Fruit fly (Drosophila melanogaster) whole organism, embryonic: ENCODE measurements around the gene vito.

Experiments
- Abd-B ChIP-seq: fragments of 200-800 bp; sonication (Bioruptor generic); optimal IDR thresholded peaks from 2 replicates; lab custom pipeline; 2018; ENCODE audit warnings: missing biosample characterization, mild to moderate bottlenecking, missing genetic modification characterization, moderate library complexity
- Bteb2 ChIP-seq: fragments of 200-800 bp; sonication (Bioruptor generic); optimal IDR thresholded peaks from 2 replicates; lab custom pipeline; 2016; ENCODE audit warnings: missing biosample characterization, missing genetic modification characterization
- CG10431 ChIP-seq: fragments of 200-800 bp; sonication (Bioruptor generic); optimal IDR thresholded peaks from 3 replicates; lab custom pipeline; 2018; ENCODE audit warnings: missing biosample characterization, mild to moderate bottlenecking, missing genetic modification characterization
- CG10543 ChIP-seq: fragments of 200-800 bp; sonication (Bioruptor generic); optimal IDR thresholded peaks from 3 replicates; lab custom pipeline; 2017; ENCODE audit warnings: missing biosample characterization, mild to moderate bottlenecking, missing genetic modification characterization, moderate library complexity
- CG11085 ChIP-seq: fragments of 200-800 bp; sonication (Bioruptor generic); IDR thresholded peaks from 2 replicates; pipeline ENCODE4 v1.3.6; 2022; ENCODE audit warnings: missing biosample characterization, missing genetic modification characterization
- CG11093 ChIP-seq: fragments of 200-800 bp; sonication (Bioruptor generic); IDR thresholded peaks from 3 replicates; pipeline ENCODE4 v1.3.6; 2022; ENCODE audit warnings: missing biosample characterization, missing genetic modification characterization
- CG11504 ChIP-seq: fragments of 200-800 bp; sonication (Bioruptor generic); optimal IDR thresholded peaks from 3 replicates; lab custom pipeline; 2019; ENCODE audit warnings: missing biosample characterization, mild to moderate bottlenecking, missing genetic modification characterization, moderate library complexity
- CG12071 ChIP-seq: fragments of 200-800 bp; sonication (Bioruptor generic); optimal IDR thresholded peaks from 3 replicates; lab custom pipeline; 2018; ENCODE audit warnings: missing biosample characterization, mild to moderate bottlenecking, missing genetic modification characterization
- CG12104 ChIP-seq: fragments of 200-800 bp; sonication (Bioruptor generic); optimal IDR thresholded peaks from 3 replicates; lab custom pipeline; 2016; ENCODE audit warnings: missing biosample characterization, missing genetic modification characterization
- CG12219 ChIP-seq: fragments of 200-800 bp; sonication (Bioruptor generic); optimal IDR thresholded peaks from 3 replicates; lab custom pipeline; 2018; ENCODE audit warnings: missing biosample characterization, mild to moderate bottlenecking, missing genetic modification characterization
- CG12299 ChIP-seq: fragments of 200-800 bp; sonication (Bioruptor generic); optimal IDR thresholded peaks from 2 replicates; lab custom pipeline; 2018; ENCODE audit warnings: missing biosample characterization, mild to moderate bottlenecking, missing genetic modification characterization
- CG15011 ChIP-seq: fragments of 200-800 bp; sonication (Bioruptor generic); optimal IDR thresholded peaks from 3 replicates; lab custom pipeline; 2018; ENCODE audit warnings: missing biosample characterization, mild to moderate bottlenecking, missing genetic modification characterization
- CG16813 ChIP-seq: fragments of 200-800 bp; sonication (Bioruptor generic); IDR thresholded peaks from 3 replicates; pipeline ENCODE4 v1.3.6; 2022; ENCODE audit warnings: missing biosample characterization, missing genetic modification characterization; ENCODE audit not compliant: partially characterized antibody
- CG17359 ChIP-seq: fragments of 200-800 bp; sonication (Bioruptor generic); optimal IDR thresholded peaks from 3 replicates; lab custom pipeline; 2018; ENCODE audit warnings: missing biosample characterization, mild to moderate bottlenecking, missing genetic modification characterization, moderate library complexity
- CG31224 ChIP-seq: fragments of 200-800 bp; sonication (Bioruptor generic); IDR thresholded peaks from 2 replicates; pipeline ENCODE4 v1.3.6; 2022; ENCODE audit warnings: missing biosample characterization, missing genetic modification characterization
- CG31441 ChIP-seq: fragments of 200-800 bp; sonication (Bioruptor generic); IDR thresholded peaks from 2 replicates; pipeline ENCODE4 v1.3.6; 2022; ENCODE audit warnings: missing biosample characterization, missing genetic modification characterization
- CG32767 ChIP-seq: fragments of 200-800 bp; sonication (Bioruptor generic); IDR thresholded peaks from 2 replicates; pipeline ENCODE4 v1.3.6; 2022; ENCODE audit warnings: missing biosample characterization, missing genetic modification characterization
- CG3407 ChIP-seq: fragments of 200-800 bp; sonication (Bioruptor generic); optimal IDR thresholded peaks from 2 replicates; lab custom pipeline; 2018; ENCODE audit warnings: missing biosample characterization, mild to moderate bottlenecking, missing genetic modification characterization
- CG9609 ChIP-seq: fragments of 200-800 bp; sonication (Bioruptor generic); optimal IDR thresholded peaks from 3 replicates; lab custom pipeline; 2016; ENCODE audit warnings: missing biosample characterization, missing genetic modification characterization
- CkIIα-i1 ChIP-seq: fragments of 200-800 bp; sonication (Bioruptor generic); IDR thresholded peaks from 2 replicates; pipeline ENCODE4 v1.3.6; 2022; ENCODE audit warnings: missing biosample characterization, missing genetic modification characterization
- Dad ChIP-seq: fragments of 200-800 bp; sonication (Bioruptor generic); optimal IDR thresholded peaks from 3 replicates; lab custom pipeline; 2016; ENCODE audit warnings: missing biosample characterization, missing genetic modification characterization
- GATAe ChIP-seq: fragments of 200-800 bp; sonication (Bioruptor generic); conservative IDR thresholded peaks from 2 replicates; pipeline ENCODE4 v1.3.6; 2022; ENCODE audit warnings: missing biosample characterization, missing genetic modification characterization
- HLHmδ ChIP-seq: fragments of 200-800 bp; sonication (Bioruptor generic); optimal IDR thresholded peaks from 2 replicates; lab custom pipeline; 2018; ENCODE audit warnings: missing biosample characterization, mild to moderate bottlenecking, missing genetic modification characterization, moderate library complexity
- Hey ChIP-seq: fragments of 200-800 bp; sonication (Bioruptor generic); optimal IDR thresholded peaks from 3 replicates; lab custom pipeline; 2018; ENCODE audit warnings: missing biosample characterization, mild to moderate bottlenecking, missing genetic modification characterization
- Nf-YA ChIP-seq: fragments of 200-800 bp; sonication (Bioruptor generic); IDR thresholded peaks from 2 replicates; pipeline ENCODE4 v1.3.6; 2022; ENCODE audit warnings: missing biosample characterization, missing genetic modification characterization
- Opbp ChIP-seq: fragments of 200-800 bp; sonication (Bioruptor generic); IDR thresholded peaks from 3 replicates; pipeline ENCODE4 v1.3.6; 2022; ENCODE audit warnings: missing biosample characterization, missing genetic modification characterization; ENCODE audit not compliant: partially characterized antibody
- Pdp1 ChIP-seq, 2 experiments: fragments of 200-800 bp; sonication (Bioruptor generic); optimal IDR thresholded peaks; 3 replicates each; lab custom pipeline; 2016; ENCODE audit warnings: missing biosample characterization in 2 of 2, missing genetic modification characterization in 2 of 2, mild to moderate bottlenecking in 1 of 2, moderate library complexity in 1 of 2
- Ptx1 ChIP-seq: fragments of 200-800 bp; sonication (Bioruptor generic); IDR thresholded peaks from 2 replicates; pipeline ENCODE4 v1.3.6; 2022; ENCODE audit warnings: missing biosample characterization, missing genetic modification characterization
- Rx ChIP-seq: fragments of 200-800 bp; sonication (Bioruptor generic); IDR thresholded peaks from 2 replicates; pipeline ENCODE4 v1.3.6; 2022; ENCODE audit warnings: missing biosample characterization, missing genetic modification characterization
- Scr ChIP-seq: fragments of 200-800 bp; sonication (Bioruptor generic); IDR thresholded peaks from 2 replicates; pipeline ENCODE4 v1.3.6; 2022; ENCODE audit warnings: missing biosample characterization, missing genetic modification characterization; ENCODE audit not compliant: partially characterized antibody
- Side ChIP-seq: fragments of 200-800 bp; sonication (Bioruptor generic); optimal IDR thresholded peaks from 2 replicates; lab custom pipeline; 2016; ENCODE audit warnings: missing biosample characterization, missing genetic modification characterization
- Sry-β ChIP-seq: fragments of 200-800 bp; sonication (Bioruptor generic); optimal IDR thresholded peaks from 2 replicates; lab custom pipeline; 2018; ENCODE audit warnings: missing biosample characterization, mild to moderate bottlenecking, missing genetic modification characterization, moderate library complexity
- TFAM ChIP-seq: fragments of 200-800 bp; sonication (Bioruptor generic); optimal IDR thresholded peaks from 2 replicates; lab custom pipeline; 2017; ENCODE audit warnings: missing biosample characterization, missing genetic modification characterization, inconsistent platforms
- ab ChIP-seq: fragments of 200-800 bp; sonication (Bioruptor generic); optimal IDR thresholded peaks from 2 replicates; lab custom pipeline; 2016; ENCODE audit warnings: missing biosample characterization, missing genetic modification characterization
- cato ChIP-seq: fragments of 200-800 bp; sonication (Bioruptor generic); optimal IDR thresholded peaks from 2 replicates; lab custom pipeline; 2016; ENCODE audit warnings: missing biosample characterization, missing genetic modification characterization, borderline replicate concordance
- crc ChIP-seq: fragments of 200-800 bp; sonication (Bioruptor generic); optimal IDR thresholded peaks from 2 replicates; lab custom pipeline; 2016; ENCODE audit warnings: missing biosample characterization, missing genetic modification characterization
- croc ChIP-seq: fragments of 200-800 bp; sonication (Bioruptor generic); conservative IDR thresholded peaks from 3 replicates; pipeline ENCODE4 v1.3.6; 2022; ENCODE audit warnings: missing biosample characterization, missing genetic modification characterization
- gfzf ChIP-seq: fragments of 200-800 bp; sonication (Bioruptor generic); optimal IDR thresholded peaks from 2 replicates; lab custom pipeline; 2016; ENCODE audit warnings: missing biosample characterization, mild to moderate bottlenecking, missing genetic modification characterization, moderate library complexity
- insv ChIP-seq, 2 experiments: fragments of 200-800 bp; sonication (Bioruptor generic); optimal IDR thresholded peaks; 3 replicates each; lab custom pipeline; 2016 to 2018; ENCODE audit warnings: missing biosample characterization in 2 of 2, missing genetic modification characterization in 2 of 2
- klu ChIP-seq: fragments of 200-800 bp; sonication (Bioruptor generic); IDR thresholded peaks from 2 replicates; pipeline ENCODE4 v1.3.6; 2022; ENCODE audit warnings: missing biosample characterization, missing genetic modification characterization
- mld ChIP-seq: fragments of 200-800 bp; sonication (Bioruptor generic); IDR thresholded peaks from 3 replicates; pipeline ENCODE4 v1.3.6; 2022; ENCODE audit warnings: missing biosample characterization, missing genetic modification characterization; ENCODE audit not compliant: partially characterized antibody
- oc ChIP-seq: fragments of 200-800 bp; sonication (Bioruptor generic); optimal IDR thresholded peaks from 2 replicates; lab custom pipeline; 2018; ENCODE audit warnings: missing biosample characterization, mild to moderate bottlenecking, missing genetic modification characterization, moderate library complexity
- pfk ChIP-seq: fragments of 200-800 bp; sonication (Bioruptor generic); optimal IDR thresholded peaks from 2 replicates; lab custom pipeline; 2018; ENCODE audit warnings: missing biosample characterization, mild to moderate bottlenecking, missing genetic modification characterization, moderate library complexity
- sens ChIP-seq: fragments of 200-800 bp; sonication (Bioruptor generic); peaks from one replicate; lab custom pipeline; 2016; ENCODE audit warnings: missing biosample characterization, missing genetic modification characterization
- so ChIP-seq: fragments of 200-800 bp; sonication (Bioruptor generic); IDR thresholded peaks from 3 replicates; pipeline ENCODE4 v1.3.6; 2022; ENCODE audit warnings: missing biosample characterization, missing genetic modification characterization
- tio ChIP-seq: fragments of 200-800 bp; sonication (Bioruptor generic); optimal IDR thresholded peaks from 2 replicates; lab custom pipeline; 2017; ENCODE audit warnings: missing biosample characterization, missing genetic modification characterization, inconsistent platforms
- unc-4 ChIP-seq: fragments of 200-800 bp; sonication (Bioruptor generic); IDR thresholded peaks from 2 replicates; pipeline ENCODE4 v1.3.6; 2022; ENCODE audit warnings: missing biosample characterization, missing genetic modification characterization; ENCODE audit not compliant: partially characterized antibody
- unpg ChIP-seq: fragments of 200-800 bp; sonication (Bioruptor generic); optimal IDR thresholded peaks from 3 replicates; lab custom pipeline; 2018; ENCODE audit warnings: missing biosample characterization, mild to moderate bottlenecking, missing genetic modification characterization, moderate library complexity
- wek ChIP-seq: fragments of 200-800 bp; sonication (Bioruptor generic); optimal IDR thresholded peaks from 3 replicates; lab custom pipeline; 2018; ENCODE audit warnings: missing biosample characterization, mild to moderate bottlenecking, missing genetic modification characterization, moderate library complexity

vito gene

DNA sequence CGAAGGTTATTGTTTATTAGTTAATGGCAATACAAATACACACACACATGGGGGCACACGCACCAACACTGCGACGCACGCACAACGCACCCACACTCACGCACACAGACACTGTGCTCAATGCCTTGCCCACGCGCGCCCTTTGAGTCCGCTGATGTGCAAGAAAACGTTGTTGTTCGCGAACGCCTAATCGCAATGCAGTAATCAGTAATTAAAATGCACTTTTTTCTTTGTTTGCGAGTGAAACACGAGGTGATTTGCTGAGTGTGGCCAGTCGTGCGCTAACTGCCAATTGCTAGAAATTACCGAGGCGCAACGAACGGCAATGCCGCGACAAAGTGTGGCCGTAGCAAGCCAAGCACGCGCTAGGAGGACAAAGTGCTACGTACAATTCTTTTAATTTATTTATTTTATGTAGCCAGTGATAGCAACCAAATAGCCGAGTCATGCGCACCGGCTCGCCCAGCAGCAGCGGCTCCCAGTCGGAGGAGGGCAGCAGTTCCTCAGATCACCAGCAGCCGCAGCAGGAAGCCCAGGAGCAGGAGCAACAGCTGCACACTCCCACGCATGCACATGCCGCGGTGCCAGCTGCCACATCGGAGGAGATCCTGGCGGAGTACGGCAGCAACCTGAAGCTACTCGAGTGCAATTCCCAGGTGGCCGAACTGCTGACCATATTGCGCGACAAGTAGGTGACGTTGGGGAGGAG, 33.7 kb upstream of the vito start, which contains the start of the genes S6k and kri (continued):
- TF ChIP-seq Abd-B (no peak), CG11093 (no peak), wek (peak; percentile 17), Bteb2 (GFP tag; lab: Kevin White, UChicago) (no peak), Side (GFP tag; lab: Kevin White, UChicago) (no peak), CG11085 (GFP tag; lab: Robert Waterston, UW) (no peak), oc (tag; lab: Kevin White, UChicago) (no peak), TFAM (GFP tag; lab: Kevin White, UChicago) (no peak), ab (GFP tag; lab: Kevin White, UChicago) (no peak), CG11504 (tag; lab: Kevin White, UChicago) (peak; percentile 30), pfk (GFP tag; lab: Kevin White, UChicago) (no peak), CG12299 (tag; lab: Kevin White, UChicago) (peak; percentile 62), Ptx1 (GFP tag; lab: Robert Waterston, UW) (no peak), insv (GFP tag; optimal IDR thresholded peaks at IDR 0.05; lab: Kevin White, UChicago) (no peak), Dad (GFP tag; lab: Kevin White, UChicago) (peak; percentile 45), Rx (GFP tag; lab: Robert Waterston, UW) (no peak), CG10431 (GFP tag; lab: Kevin White, UChicago) (no peak), CG16813 (GFP tag; lab: Robert Waterston, UW) (no peak), Scr (GFP tag; lab: Robert Waterston, UW) (0 out of 2 replicates have a peak, but pooled peaks have one; percentile 18), mld (GFP tag; lab: Robert Waterston, UW) (0 out of 3 replicates have a peak, but pooled peaks have one; percentile 33), crc (GFP tag; lab: Kevin White, UChicago) (no peak), cato (GFP tag; lab: Kevin White, UChicago) (no peak), CkIIα-i1 (no peak), CG12219 (GFP tag; lab: Kevin White, UChicago) (no peak), gfzf (GFP tag; lab: Kevin White, UChicago) (peak; percentile 95), CG12104 (GFP tag; lab: Kevin White, UChicago) (no peak), CG31441 (GFP tag; lab: Robert Waterston, UW) (no peak), Pdp1 (GFP tag; optimal IDR thresholded peaks at IDR 0.05; lab: Kevin White, UChicago) (peak in 1 of 2 experiments; percentile 53), unpg (GFP tag; lab: Kevin White, UChicago) (no peak), CG9609 (GFP tag; lab: Kevin White, UChicago) (no peak), CG12071 (no peak), CG17359 (tag; lab: Kevin White, UChicago) (no peak), GATAe (GFP tag; lab: Robert Waterston, UW) (no peak), CG10543 (GFP tag; lab: Kevin White, UChicago) (peak; percentile 80), CG15011 (GFP tag; lab: Kevin White, UChicago) (no peak), Opbp (GFP tag; lab: Robert Waterston, UW) (peak; percentile 66; the same call in 2 of the 3 replicates), CG3407 (GFP tag; lab: Kevin White, UChicago) (no peak), Sry-β (GFP tag; lab: Kevin White, UChicago) (no peak), Hey (tag; lab: Kevin White, UChicago) (peak; percentile 35), unc-4 (peak; percentile 48), klu (no peak), croc (GFP tag; lab: Robert Waterston, UW) (no peak), HLHmδ (GFP tag; lab: Kevin White, UChicago) (no peak), sens (GFP tag; lab: Kevin White, UChicago) (no peak), so (GFP tag; lab: Robert Waterston, UW) (no peak), CG31224 (GFP tag; lab: Robert Waterston, UW) (no peak), tio (GFP tag; lab: Kevin White, UChicago) (no peak), CG32767 (GFP tag; lab: Robert Waterston, UW) (no peak), Nf-YA (0 out of 2 replicates have a peak, but pooled peaks have one; percentile 9)
